Fruit fly (Drosophila melanogaster): ENCODE measurements around the gene Taf10b.
A peak's percentile ranks its signal among the peaks of the same experiment; 100 is the strongest.

The Taf10b gene

DNA sequence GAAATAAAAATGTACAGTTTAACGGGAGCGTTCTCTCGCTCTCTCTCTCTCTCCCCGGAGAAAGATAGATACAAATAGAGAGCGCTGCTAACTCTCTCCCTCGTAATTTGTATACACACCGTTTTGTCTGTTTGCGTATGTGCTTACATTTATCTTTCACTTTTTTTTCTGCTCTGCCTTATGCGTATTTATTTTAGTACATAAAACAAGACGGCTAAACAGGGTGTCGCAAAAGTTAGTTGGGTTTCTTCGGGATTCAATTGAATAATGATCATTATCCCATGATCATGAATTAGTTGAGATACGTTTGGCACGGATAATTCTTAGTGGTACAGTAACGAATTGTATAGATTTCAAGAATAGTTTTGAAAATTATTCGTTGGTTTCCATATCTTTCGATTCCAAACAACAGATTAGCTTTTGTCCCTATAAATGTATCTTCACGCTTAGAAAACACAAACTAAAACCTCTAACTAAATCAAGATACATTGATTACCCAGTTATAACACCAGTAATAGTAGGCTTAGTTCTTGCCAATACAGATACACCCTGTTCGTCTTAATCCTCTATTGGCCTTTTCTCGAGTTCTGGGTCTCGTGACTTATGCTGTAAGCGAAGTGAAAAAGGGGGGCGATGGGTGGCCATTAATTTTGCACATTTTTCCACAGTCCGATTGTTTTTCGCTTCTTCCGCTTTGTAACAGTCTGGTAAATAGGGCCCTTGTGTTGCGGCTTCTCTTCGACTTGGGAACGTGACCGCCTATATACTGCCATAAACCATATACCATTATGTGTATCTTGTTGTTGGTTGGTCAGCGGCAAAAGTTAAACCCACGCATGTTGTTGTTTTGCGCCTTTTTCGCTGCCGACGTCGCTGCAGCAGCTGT lies 13.0 kb downstream of the Taf10b start (continued):
- TF ChIP-seq Fer2 (tag; optimal IDR thresholded peaks at IDR 0.05): peak; percentile 73
- TF ChIP-seq CG10565 (GFP tag; optimal IDR thresholded peaks at IDR 0.05): peak; percentile 22
- TF ChIP-seq trh (GFP tag; optimal IDR thresholded peaks at IDR 0.05): peak; percentile 32
- peak; percentile 36 for TF ChIP-seq CG17186 (GFP tag; optimal IDR thresholded peaks at IDR 0.05)
- TF ChIP-seq gt (GFP tag; IDR thresholded peaks at IDR 0.05): no peak
- TF ChIP-seq cwo (GFP tag; optimal IDR thresholded peaks at IDR 0.05): peak; percentile 95
- TF ChIP-seq CG10654 (GFP tag; optimal IDR thresholded peaks at IDR 0.05): peak; percentile 57
- peak; percentile 83 for TF ChIP-seq CG15011 (GFP tag; optimal IDR thresholded peaks at IDR 0.05)
- TF ChIP-seq CG12104 (GFP tag; optimal IDR thresholded peaks at IDR 0.05): peak; percentile 80
- TF ChIP-seq Six4 (GFP tag; optimal IDR thresholded peaks at IDR 0.05): peak; percentile 53
- peak; percentile 69 for TF ChIP-seq fd3F (GFP tag; optimal IDR thresholded peaks at IDR 0.05)
- peak; percentile 18 for TF ChIP-seq HmgD (GFP tag; optimal IDR thresholded peaks at IDR 0.05)
- no peak for TF ChIP-seq CG7372 (GFP tag; IDR thresholded peaks at IDR 0.05)
- peak; percentile 63 for TF ChIP-seq CG3163 (GFP tag; optimal IDR thresholded peaks at IDR 0.05)
- TF ChIP-seq CG16863 (GFP tag; optimal IDR thresholded peaks at IDR 0.05): peak; percentile 78
- no peak for TF ChIP-seq chinmo (GFP tag; IDR thresholded peaks at IDR 0.05; ENCODE audit: partially characterized antibody)
- peak; percentile 42 for TF ChIP-seq CG3995 (GFP tag; optimal IDR thresholded peaks at IDR 0.05)
- TF ChIP-seq bigmax (GFP tag; optimal IDR thresholded peaks at IDR 0.05): no peak
- TF ChIP-seq ase (GFP tag; IDR thresholded peaks at IDR 0.05): no peak
- peak; percentile 56 for TF ChIP-seq Sry-β (GFP tag; optimal IDR thresholded peaks at IDR 0.05)
- no peak for TF ChIP-seq zen2 (GFP tag; IDR thresholded peaks at IDR 0.05; ENCODE audit: partially characterized antibody)
- TF ChIP-seq CG3847 (GFP tag; IDR thresholded peaks at IDR 0.05): no peak
- no peak for TF ChIP-seq Atf3 (GFP tag; optimal IDR thresholded peaks at IDR 0.05)
- TF ChIP-seq nerfin-2 (GFP tag; IDR thresholded peaks at IDR 0.05; ENCODE audit: partially characterized antibody): no peak
- peak; percentile 79 for TF ChIP-seq CG9817 (tag; optimal IDR thresholded peaks at IDR 0.05)
- no peak for TF ChIP-seq gsb (GFP tag; IDR thresholded peaks at IDR 0.05)
- TF ChIP-seq croc (GFP tag; conservative IDR thresholded peaks at IDR 0.05): no peak; the same call in 2 of the 3 replicates
- no peak for TF ChIP-seq CG4617 (GFP tag; optimal IDR thresholded peaks at IDR 0.05; ENCODE audit: borderline replicate concordance)
- peak; percentile 7 for TF ChIP-seq sd (tag; optimal IDR thresholded peaks at IDR 0.05)
- TF ChIP-seq sisA (GFP tag; IDR thresholded peaks at IDR 0.05): no peak
- peak; percentile 81 for TF ChIP-seq CG12236 (GFP tag; optimal IDR thresholded peaks at IDR 0.05)
- TF ChIP-seq oc (tag; optimal IDR thresholded peaks at IDR 0.05): peak; percentile 85
- TF ChIP-seq Doc3 (GFP tag; IDR thresholded peaks at IDR 0.05; ENCODE audit: partially characterized antibody): no peak
- TF ChIP-seq br (optimal IDR thresholded peaks at IDR 0.05): no peak
- peak; percentile 28 for TF ChIP-seq NC2β (GFP tag; optimal IDR thresholded peaks at IDR 0.05)
- TF ChIP-seq tio (GFP tag; optimal IDR thresholded peaks at IDR 0.05): peak; percentile 59
- TF ChIP-seq HLH4C (GFP tag; IDR thresholded peaks at IDR 0.05; ENCODE audit: partially characterized antibody): no peak
- peak; percentile 41 for TF ChIP-seq CTCF (GFP tag; optimal IDR thresholded peaks at IDR 0.05)
- TF ChIP-seq CoRest (tag; optimal IDR thresholded peaks at IDR 0.05): peak; percentile 85
- no peak for TF ChIP-seq CG14860 (GFP tag; IDR thresholded peaks at IDR 0.05; ENCODE audit: partially characterized antibody)
- peak; percentile 91 for TF ChIP-seq Meics (GFP tag; optimal IDR thresholded peaks at IDR 0.05)
- peak; percentile 72 for TF ChIP-seq Hsf (GFP tag; optimal IDR thresholded peaks at IDR 0.05)
- no peak for TF ChIP-seq CG8478 (optimal IDR thresholded peaks at IDR 0.05)
- TF ChIP-seq NfI (GFP tag; optimal IDR thresholded peaks at IDR 0.05): peak; percentile 85
- TF ChIP-seq bbx (GFP tag; IDR thresholded peaks at IDR 0.05; ENCODE audit: partially characterized antibody): no peak
- TF ChIP-seq CG7556 (GFP tag; optimal IDR thresholded peaks at IDR 0.05): peak; percentile 94
- no peak for TF ChIP-seq CG11560 (tag; IDR thresholded peaks at IDR 0.05)
- peak; percentile 76 for TF ChIP-seq YL-1 (GFP tag; optimal IDR thresholded peaks at IDR 0.05)
- no peak for TF ChIP-seq Stat92E (GFP tag; optimal IDR thresholded peaks at IDR 0.05)

Measured in whole organism, embryonic.